Worm (Caenorhabditis elegans) whole organism, young adult: ENCODE results near the gene mog-4.

Experiments used
- B0336.3 ChIP-seq: fragments of 200-800 bp; sonication (Bioruptor generic); IDR thresholded peaks from 2 replicates; pipeline ENCODE4 v1.3.6; 2022; ENCODE audit warnings: missing genetic modification characterization, missing compliant biosample characterization
- C17E4.6 ChIP-seq: fragments of 200-800 bp; sonication (Bioruptor generic); IDR thresholded peaks from 2 replicates; pipeline ENCODE4 v1.3.6; 2022; ENCODE audit warnings: missing genetic modification reagents, missing genetic modification characterization, missing compliant biosample characterization
- D2030.7 ChIP-seq: fragments of 200-800 bp; sonication (Bioruptor generic); IDR thresholded peaks from 2 replicates; pipeline ENCODE4 v1.3.6; 2022; ENCODE audit warnings: missing genetic modification reagents, missing genetic modification characterization, missing compliant biosample characterization
- F22D6.2 ChIP-seq: sonication (generic microtip); optimal IDR thresholded peaks from 2 replicates; lab custom pipeline; 2016; ENCODE audit warnings: mild to moderate bottlenecking, missing genetic modification characterization, missing compliant biosample characterization
- F23B12.7 ChIP-seq: sonication (generic microtip); optimal IDR thresholded peaks from 2 replicates; lab custom pipeline; 2017; ENCODE audit warnings: missing genetic modification characterization, mild to moderate bottlenecking, missing compliant biosample characterization, antibody characterized with exemption, moderate library complexity; ENCODE audit not compliant: insufficient read depth
- F37B4.10 ChIP-seq: fragments of 200-800 bp; sonication (Bioruptor generic); IDR thresholded peaks from 2 replicates; pipeline ENCODE4 v1.3.6; 2022; ENCODE audit warnings: missing genetic modification characterization, missing compliant biosample characterization
- F57C9.4 ChIP-seq: sonication (generic microtip); optimal IDR thresholded peaks from 2 replicates; lab custom pipeline; 2017; ENCODE audit warnings: mild to moderate bottlenecking, missing genetic modification characterization, missing compliant biosample characterization
- Y79H2A.3 ChIP-seq: fragments of 200-800 bp; sonication (Bioruptor generic); conservative IDR thresholded peaks from 2 replicates; pipeline ENCODE4 v1.3.6; 2022; ENCODE audit warnings: missing genetic modification reagents, missing genetic modification characterization, missing compliant biosample characterization
- akir-1 ChIP-seq: fragments of 200-800 bp; sonication (Bioruptor generic); optimal IDR thresholded peaks from 2 replicates; lab custom pipeline; 2018; ENCODE audit warnings: mild to moderate bottlenecking, missing genetic modification characterization, moderate library complexity, missing compliant biosample characterization
- attf-3 ChIP-seq: fragments of 200-800 bp; sonication (Bioruptor generic); conservative IDR thresholded peaks from 2 replicates; pipeline ENCODE4 v1.3.6; 2022; ENCODE audit warnings: missing genetic modification reagents, missing genetic modification characterization, missing compliant biosample characterization
- attf-5 ChIP-seq: fragments of 200-800 bp; sonication (Bioruptor generic); optimal IDR thresholded peaks from 2 replicates; lab custom pipeline; 2018; ENCODE audit warnings: mild to moderate bottlenecking, missing genetic modification characterization, missing compliant biosample characterization
- cebp-2 ChIP-seq: fragments of 200-800 bp; sonication (Bioruptor generic); IDR thresholded peaks from 2 replicates; pipeline ENCODE4 v1.3.6; 2022; ENCODE audit warnings: missing genetic modification characterization, missing compliant biosample characterization
- ceh-100 ChIP-seq: fragments of 200-800 bp; sonication (Bioruptor generic); IDR thresholded peaks from 2 replicates; pipeline ENCODE4 v1.3.6; 2022; ENCODE audit warnings: missing genetic modification reagents, missing genetic modification characterization, missing compliant biosample characterization
- ceh-40 ChIP-seq: fragments of 200-800 bp; sonication (Bioruptor generic); IDR thresholded peaks from 2 replicates; pipeline ENCODE4 v1.3.6; 2022; ENCODE audit warnings: missing genetic modification characterization, missing compliant biosample characterization
- chd-7 ChIP-seq: sonication (generic microtip); optimal IDR thresholded peaks from 2 replicates; lab custom pipeline; 2016; ENCODE audit warnings: mild to moderate bottlenecking, missing genetic modification characterization, moderate library complexity, missing compliant biosample characterization
- die-1 ChIP-seq: sonication (generic microtip); optimal IDR thresholded peaks from 2 replicates; lab custom pipeline; 2016; ENCODE audit warnings: missing genotype, mild to moderate bottlenecking, missing genetic modification characterization, missing compliant biosample characterization
- dox-1 ChIP-seq: fragments of 200-800 bp; sonication (Bioruptor generic); IDR thresholded peaks from 2 replicates; pipeline ENCODE4 v1.3.6; 2022; ENCODE audit warnings: missing genetic modification reagents, missing genetic modification characterization, missing compliant biosample characterization
- dpl-1 ChIP-seq: fragments of 150-350 bp; optimal IDR thresholded peaks from 2 replicates; lab custom pipeline; 2014; ENCODE audit warnings: missing biosample characterization, missing genetic modification reagents, missing genetic modification characterization
- efl-1 ChIP-seq: fragments of 150-350 bp; optimal IDR thresholded peaks from 2 replicates; lab custom pipeline; 2014; ENCODE audit warnings: missing biosample characterization, missing genetic modification reagents, missing genetic modification characterization
- egl-44 ChIP-seq: fragments of 200-800 bp; sonication (Bioruptor generic); IDR thresholded peaks from 2 replicates; pipeline ENCODE4 v1.3.6; 2022; ENCODE audit warnings: missing genetic modification reagents, missing genetic modification characterization, missing compliant biosample characterization
- ekl-4 ChIP-seq: fragments of 200-800 bp; sonication (Bioruptor generic); IDR thresholded peaks from 2 replicates; pipeline ENCODE4 v1.3.6; 2022; ENCODE audit warnings: missing genetic modification reagents, missing genetic modification characterization, missing compliant biosample characterization
- fkh-3 ChIP-seq: sonication (generic microtip); optimal IDR thresholded peaks from 2 replicates; lab custom pipeline; 2016; ENCODE audit warnings: mild to moderate bottlenecking, missing genetic modification characterization, missing compliant biosample characterization
- hlh-26 ChIP-seq: fragments of 200-800 bp; sonication (Bioruptor generic); conservative IDR thresholded peaks from 2 replicates; pipeline ENCODE4 v1.3.6; 2022; ENCODE audit warnings: missing genetic modification reagents, missing genetic modification characterization, missing compliant biosample characterization
- hmg-20 ChIP-seq: fragments of 200-800 bp; sonication (Bioruptor generic); IDR thresholded peaks from 2 replicates; pipeline ENCODE4 v1.3.6; 2022; ENCODE audit warnings: missing genetic modification reagents, missing genetic modification characterization, missing compliant biosample characterization
- hsf-1 ChIP-seq: fragments of 200-800 bp; sonication (Bioruptor generic); IDR thresholded peaks from 2 replicates; pipeline ENCODE4 v1.3.6; 2022; ENCODE audit warnings: missing genetic modification reagents, missing genetic modification characterization, missing compliant biosample characterization
- lag-1 ChIP-seq: fragments of 200-800 bp; sonication (Bioruptor generic); IDR thresholded peaks from 2 replicates; pipeline ENCODE4 v1.3.6; 2022; ENCODE audit warnings: missing genetic modification reagents, missing genetic modification characterization, missing compliant biosample characterization
- let-526 ChIP-seq: fragments of 200-800 bp; sonication (Bioruptor generic); IDR thresholded peaks from 2 replicates; pipeline ENCODE4 v1.3.6; 2022; ENCODE audit warnings: missing genetic modification reagents, missing genetic modification characterization, missing compliant biosample characterization
- lin-40 ChIP-seq: sonication (generic microtip); optimal IDR thresholded peaks from 2 replicates; lab custom pipeline; 2016; ENCODE audit warnings: missing genetic modification characterization, mild to moderate bottlenecking, missing compliant biosample characterization, missing genotype, missing genetic modification reagents
- lsl-1 ChIP-seq: fragments of 200-800 bp; sonication (Bioruptor generic); optimal IDR thresholded peaks from 2 replicates; lab custom pipeline; 2018; ENCODE audit warnings: mild to moderate bottlenecking, missing genetic modification characterization, moderate library complexity, missing compliant biosample characterization
- madf-10 ChIP-seq: sonication (generic microtip); optimal IDR thresholded peaks from 2 replicates; lab custom pipeline; 2016; ENCODE audit warnings: mild to moderate bottlenecking, missing genetic modification characterization, missing compliant biosample characterization
- madf-3 ChIP-seq: fragments of 200-800 bp; sonication (Bioruptor generic); IDR thresholded peaks from 2 replicates; pipeline ENCODE4 v1.3.6; 2022; ENCODE audit warnings: missing genetic modification reagents, missing genetic modification characterization, missing compliant biosample characterization
- mxl-1 ChIP-seq: sonication (generic microtip); optimal IDR thresholded peaks from 2 replicates; lab custom pipeline; 2016; ENCODE audit warnings: missing genetic modification characterization, missing compliant biosample characterization
- nfya-2 ChIP-seq: fragments of 200-800 bp; sonication (Bioruptor generic); IDR thresholded peaks from 2 replicates; pipeline ENCODE4 v1.3.6; 2022; ENCODE audit warnings: missing genetic modification reagents, missing genetic modification characterization, missing compliant biosample characterization
- nhr-179 ChIP-seq: sonication (generic microtip); optimal IDR thresholded peaks from 2 replicates; lab custom pipeline; 2016; ENCODE audit warnings: mild to moderate bottlenecking, missing genetic modification characterization, missing compliant biosample characterization
- nhr-27 ChIP-seq: fragments of 200-800 bp; sonication (Bioruptor generic); optimal IDR thresholded peaks from 2 replicates; lab custom pipeline; 2018; ENCODE audit warnings: mild to moderate bottlenecking, missing genetic modification characterization, moderate library complexity, missing compliant biosample characterization
- nhr-80 ChIP-seq: sonication (generic microtip); optimal IDR thresholded peaks from 2 replicates; lab custom pipeline; 2016; ENCODE audit warnings: missing genetic modification characterization, missing compliant biosample characterization
- rcor-1 ChIP-seq: fragments of 200-800 bp; sonication (Bioruptor generic); IDR thresholded peaks from 2 replicates; pipeline ENCODE4 v1.3.6; 2022; ENCODE audit warnings: missing genetic modification reagents, missing genetic modification characterization, missing compliant biosample characterization
- rec-8 ChIP-seq, 2 experiments: sonication (generic microtip); optimal IDR thresholded peaks; 2 replicates each; lab custom pipeline; 2016; ENCODE audit warnings: mild to moderate bottlenecking in 2 of 2, missing genetic modification characterization in 2 of 2, missing genetic modification reagents in 2 of 2, missing genotype in 2 of 2, missing biosample characterization in 1 of 2, missing compliant biosample characterization in 1 of 2, moderate library complexity in 1 of 2
- sdz-38 ChIP-seq: sonication (generic microtip); optimal IDR thresholded peaks from 2 replicates; lab custom pipeline; 2016; ENCODE audit warnings: missing genotype, missing genetic modification characterization, missing compliant biosample characterization
- snpc-1.1 ChIP-seq: sonication (generic microtip); optimal IDR thresholded peaks from 2 replicates; lab custom pipeline; 2017; ENCODE audit warnings: missing genetic modification characterization, mild to moderate bottlenecking, missing compliant biosample characterization, antibody characterized with exemption, moderate library complexity, missing genotype, missing genetic modification reagents; ENCODE audit not compliant: insufficient read depth
- tbx-9 ChIP-seq: sonication (generic microtip); optimal IDR thresholded peaks from 2 replicates; lab custom pipeline; 2016; ENCODE audit warnings: borderline replicate concordance, missing genetic modification characterization, inconsistent platforms, missing compliant biosample characterization
- tlf-1 ChIP-seq: fragments of 200-800 bp; sonication (Bioruptor generic); optimal IDR thresholded peaks from 2 replicates; lab custom pipeline; 2018; ENCODE audit warnings: mild to moderate bottlenecking, missing genetic modification characterization, missing compliant biosample characterization
- unc-62 ChIP-seq: fragments of 150-350 bp; optimal IDR thresholded peaks from 2 replicates; lab custom pipeline; 2014; ENCODE audit warnings: missing biosample characterization, missing genetic modification reagents, missing genetic modification characterization
- xnd-1 ChIP-seq: sonication (generic microtip); optimal IDR thresholded peaks from 2 replicates; lab custom pipeline; 2016; ENCODE audit warnings: missing genotype, missing genetic modification reagents, missing genetic modification characterization, missing compliant biosample characterization
- zim-3 ChIP-seq: sonication (generic microtip); optimal IDR thresholded peaks from 2 replicates; lab custom pipeline; 2017; ENCODE audit warnings: mild to moderate bottlenecking, missing genetic modification characterization, moderate library complexity, missing compliant biosample characterization
- ztf-22 ChIP-seq: fragments of 200-800 bp; sonication (Bioruptor generic); optimal IDR thresholded peaks from 2 replicates; lab custom pipeline; 2018; ENCODE audit warnings: mild to moderate bottlenecking, missing genetic modification characterization, moderate library complexity, missing compliant biosample characterization
- ztf-26 ChIP-seq: sonication (generic microtip); optimal IDR thresholded peaks from 2 replicates; lab custom pipeline; 2017; ENCODE audit warnings: missing genetic modification characterization, missing compliant biosample characterization
- ztf-3 ChIP-seq: fragments of 200-800 bp; sonication (Bioruptor generic); optimal IDR thresholded peaks from 2 replicates; lab custom pipeline; 2018; ENCODE audit warnings: mild to moderate bottlenecking, missing genetic modification characterization, missing compliant biosample characterization

mog-4 gene

ce11 chrII:14578716-14579115, 17.3 kb upstream of the mog-4 start, which contains the start of gene C01G12.9:
C01G12.9 (plus strand) TSS chrII:14579016.
- TF ChIP-seq ceh-40 (GFP tag; lab: Robert Waterston, UW) (no peak), rec-8 (tag; optimal IDR thresholded peaks at IDR 0.05; lab: Kevin White, UChicago) (no peak), dpl-1 (GFP tag; lab: Kevin White, UChicago) (no peak), cebp-2 (GFP tag; lab: Robert Waterston, UW) (no peak), nhr-27 (tag; lab: Kevin White, UChicago) (no peak), ztf-22 (GFP tag; lab: Kevin White, UChicago) (no peak), zim-3 (no peak), Y79H2A.3 (GFP tag; lab: Robert Waterston, UW) (no peak), ceh-100 (GFP tag; lab: Robert Waterston, UW) (no peak), madf-3 (GFP tag; lab: Robert Waterston, UW) (no peak), mxl-1 (no peak), ztf-26 (tag; lab: Kevin White, UChicago) (no peak), snpc-1.1 (tag; lab: Kevin White, UChicago) (no peak), nhr-80 (no peak), hsf-1 (GFP tag; lab: Robert Waterston, UW) (no peak), F37B4.10 (GFP tag; lab: Robert Waterston, UW) (no peak), chd-7 (tag; lab: Kevin White, UChicago) (no peak), C17E4.6 (GFP tag; lab: Robert Waterston, UW) (no peak), B0336.3 (GFP tag; lab: Robert Waterston, UW) (no peak), ztf-3 (GFP tag; lab: Kevin White, UChicago) (no peak)

DNA sequence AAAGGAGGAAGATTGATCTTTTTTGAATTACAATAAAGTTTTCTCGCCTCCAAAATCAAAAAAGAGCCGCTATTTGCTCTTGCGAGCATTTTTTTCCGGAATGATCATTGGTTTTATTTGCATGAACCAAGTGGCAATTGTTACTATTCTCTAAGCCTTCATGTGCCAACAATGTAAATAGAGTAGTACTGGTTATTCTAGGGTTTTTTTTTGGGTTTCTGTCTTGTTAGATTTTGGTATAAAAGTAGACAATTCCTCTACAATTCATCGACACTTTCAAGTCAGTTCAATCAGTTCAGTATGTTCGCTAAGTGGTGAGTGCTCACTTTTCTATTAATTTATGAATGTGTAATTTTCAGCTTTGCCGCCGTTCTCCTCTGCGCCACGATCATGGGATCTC, 16.6 kb upstream of the mog-4 start, which contains the start of gene nspb-7:
Gene nspb-7, plus strand, starts transcription at position 301 of the 400 bp plus-strand sequence.
- no peak for TF ChIP-seq ztf-22 (GFP tag; lab: Kevin White, UChicago)
- TF ChIP-seq ekl-4 (GFP tag; lab: Robert Waterston, UW): no peak
- TF ChIP-seq lag-1 (GFP tag; lab: Robert Waterston, UW): no peak
- no peak for TF ChIP-seq nhr-179 (tag; lab: Kevin White, UChicago)
- TF ChIP-seq dox-1 (GFP tag; lab: Robert Waterston, UW): no peak
- no peak for TF ChIP-seq F22D6.2 (tag; lab: Kevin White, UChicago)
- no peak for TF ChIP-seq akir-1 (GFP tag; lab: Kevin White, UChicago)
- no peak for TF ChIP-seq efl-1 (GFP tag; lab: Kevin White, UChicago)
- TF ChIP-seq nfya-2 (GFP tag; lab: Robert Waterston, UW): no peak
- TF ChIP-seq tbx-9: no peak
- TF ChIP-seq rcor-1 (GFP tag; lab: Robert Waterston, UW): no peak
- no peak for TF ChIP-seq F57C9.4
- no peak for TF ChIP-seq lsl-1 (GFP tag; lab: Kevin White, UChicago)
- no peak for TF ChIP-seq C17E4.6 (GFP tag; lab: Robert Waterston, UW)
- TF ChIP-seq hmg-20: no peak
- TF ChIP-seq attf-5 (GFP tag; lab: Kevin White, UChicago): no peak
- TF ChIP-seq die-1: no peak
- no peak for TF ChIP-seq chd-7 (tag; lab: Kevin White, UChicago)
- TF ChIP-seq madf-10: no peak

- TF ChIP-seq madf-3 (GFP tag; lab: Robert Waterston, UW): no peak
- no peak for TF ChIP-seq let-526 (GFP tag; lab: Robert Waterston, UW)
- no peak for TF ChIP-seq attf-3
- no peak for TF ChIP-seq F23B12.7 (tag; lab: Kevin White, UChicago)
- TF ChIP-seq hlh-26 (GFP tag; lab: Robert Waterston, UW): no peak
- TF ChIP-seq fkh-3 (tag; lab: Kevin White, UChicago): no peak
- no peak for TF ChIP-seq tlf-1 (GFP tag; lab: Kevin White, UChicago)
- no peak for TF ChIP-seq sdz-38 (tag; lab: Kevin White, UChicago)
- no peak for TF ChIP-seq snpc-1.1 (tag; lab: Kevin White, UChicago)
- TF ChIP-seq unc-62 (GFP tag; lab: Kevin White, UChicago): no peak
- no peak for TF ChIP-seq F22D6.2 (tag; lab: Kevin White, UChicago)
- TF ChIP-seq lin-40 (tag; lab: Kevin White, UChicago): no peak
- no peak for TF ChIP-seq D2030.7 (GFP tag; lab: Robert Waterston, UW)
- TF ChIP-seq xnd-1 (tag; lab: Kevin White, UChicago): no peak
- TF ChIP-seq egl-44 (GFP tag; lab: Robert Waterston, UW): no peak
- no peak for TF ChIP-seq ekl-4 (GFP tag; lab: Robert Waterston, UW)
Measured at ce11 chrII:14576429-14576828, 15.0 kb upstream of the mog-4 start, which contains the start of gene C01G12.13. C01G12.13 (plus strand) TSS chrII:14576729.
